Worm (Caenorhabditis elegans) whole organism, late embryonic: ENCODE results near the gene F58D2.3.

Experiments used
- ama-1 ChIP-seq: fragments of 150-350 bp; optimal IDR thresholded peaks from 2 replicates; lab custom pipeline; 2014
- dve-1 ChIP-seq: sonication (generic microtip); optimal IDR thresholded peaks from 2 replicates; lab custom pipeline; 2017; ENCODE audit warnings: antibody characterized with exemption, mild to moderate bottlenecking, missing genetic modification characterization, missing compliant biosample characterization
- hlh-6 ChIP-seq: sonication (generic microtip); optimal IDR thresholded peaks from 2 replicates; lab custom pipeline; 2016; ENCODE audit warnings: missing genotype, missing genetic modification characterization, missing compliant biosample characterization
- nhr-11 ChIP-seq: fragments of 150-350 bp; optimal IDR thresholded peaks from 2 replicates; lab custom pipeline; 2014; ENCODE audit warnings: missing biosample characterization, missing genetic modification characterization
- sox-4 ChIP-seq: sonication (generic microtip); optimal IDR thresholded peaks from 2 replicates; lab custom pipeline; 2017; ENCODE audit warnings: mild to moderate bottlenecking, missing genetic modification characterization, inconsistent platforms, missing compliant biosample characterization
- unc-42 ChIP-seq: sonication (generic microtip); optimal IDR thresholded peaks from 2 replicates; lab custom pipeline; 2016; ENCODE audit warnings: missing genotype, missing genetic modification characterization, missing compliant biosample characterization

DNA sequence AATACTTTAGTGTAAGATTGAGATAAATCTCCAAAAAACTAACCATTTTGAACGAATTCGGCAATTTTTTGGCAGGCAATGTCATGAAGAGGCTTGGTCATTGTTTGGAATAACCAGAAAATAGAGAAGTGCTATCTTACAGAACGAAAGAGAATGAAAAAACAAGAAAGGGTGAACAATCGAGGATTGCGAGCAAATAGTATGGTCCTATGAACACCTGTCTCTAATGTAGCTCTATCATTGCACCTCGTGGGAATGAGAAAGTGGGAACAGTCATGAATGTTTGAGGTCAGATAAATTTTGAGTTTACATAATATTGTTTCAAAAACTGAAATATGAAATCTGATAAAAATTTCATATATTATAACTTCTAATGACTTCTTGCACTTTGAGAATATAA is 16.7 kb upstream of the F58D2.3 start, which contains the start of gene C48D1.1:
- TF ChIP-seq sox-4 (tag; lab: Kevin White, UChicago) (no peak), ama-1 (lab: Kevin White, UChicago) (no peak), unc-42 (tag; lab: Kevin White, UChicago) (no peak), dve-1 (tag; lab: Kevin White, UChicago) (no peak), nhr-11 (tag; lab: Kevin White, UChicago) (no peak), hlh-6 (tag; lab: Kevin White, UChicago) (no peak)
